Fruit fly (Drosophila melanogaster): ENCODE data around the gene mRpL44.

Gene mRpL44

dm6 chr3R:5466875-5467274, 3.6 kb downstream of the mRpL44 start, which contains the start of gene RpL35A:
RpL35A (minus strand) TSS chr3R:5467101.
- peak; percentile 53 for TF ChIP-seq noc (tag; optimal IDR thresholded peaks at IDR 0.05)

dm6 chr3R:5464481-5464880, 6.0 kb downstream of the mRpL44 start, which contains the start of gene PEK:
PEK (minus strand) TSS chr3R:5464753.
- no peak for TF ChIP-seq noc (tag; optimal IDR thresholded peaks at IDR 0.05)

- no peak for TF ChIP-seq noc (tag; optimal IDR thresholded peaks at IDR 0.05)
These were observed 7.1 kb downstream of the mRpL44 start for dm6 chr3R:5463199-5463949.

- no peak for TF ChIP-seq noc (tag; optimal IDR thresholded peaks at IDR 0.05)
These were observed 11.8 kb downstream of the mRpL44 start for dm6 chr3R:5458627-5459026.

dm6 chr3R:5454334-5454733, 16.1 kb downstream of the mRpL44 start:
- TF ChIP-seq noc (tag; optimal IDR thresholded peaks at IDR 0.05), result no peak

- TF ChIP-seq noc (tag; optimal IDR thresholded peaks at IDR 0.05), result no peak
These were observed 31.7 kb downstream of the mRpL44 start for dm6 chr3R:5438750-5439149.

dm6 chr3R:5429786-5430185, 40.6 kb downstream of the mRpL44 start:
- no peak for TF ChIP-seq noc (tag; optimal IDR thresholded peaks at IDR 0.05)

dm6 chr3R:5427157-5427556, 43.3 kb downstream of the mRpL44 start, which contains the start of gene CG12147:
CG12147 (minus strand) TSS chr3R:5427257.
- no peak for TF ChIP-seq noc (tag; optimal IDR thresholded peaks at IDR 0.05)

- no peak for TF ChIP-seq noc (tag; optimal IDR thresholded peaks at IDR 0.05)
These were observed 48.3 kb downstream of the mRpL44 start for dm6 chr3R:5422123-5422522.

dm6 chr3R:5420454-5420853, 50.0 kb downstream of the mRpL44 start:
- TF ChIP-seq noc (tag; optimal IDR thresholded peaks at IDR 0.05), result no peak
